Worm (Caenorhabditis elegans): ENCODE results near the gene T02C12.5.

Gene T02C12.5

DNA sequence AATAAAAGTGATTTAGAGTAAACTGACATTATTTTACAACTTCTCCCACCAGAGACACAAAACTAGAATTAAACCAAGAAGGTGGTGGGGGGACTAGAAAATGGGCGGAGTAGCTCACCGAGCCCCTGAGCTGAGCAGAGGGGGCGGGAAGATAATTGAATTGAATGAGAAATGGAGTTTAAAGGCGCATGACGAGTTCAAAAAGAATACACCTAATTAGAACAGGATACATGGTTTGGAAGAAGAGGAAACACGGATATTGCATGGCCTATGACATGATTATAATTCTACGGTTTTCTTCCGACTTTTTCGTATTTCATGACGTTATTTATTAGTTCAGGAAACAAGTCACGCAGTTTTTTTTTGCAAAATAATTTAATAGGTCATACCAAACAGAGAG, at the start of gene T02C12.5:
Gene T02C12.5 (minus strand): TSS at position 101 of the 400 bp plus-strand sequence.
- TF ChIP-seq hlh-4 (tag; optimal IDR thresholded peaks at IDR 0.05) (no peak), dsc-1 (tag; optimal IDR thresholded peaks at IDR 0.05) (peak; percentile 40), pax-3 (tag; optimal IDR thresholded peaks at IDR 0.05) (no peak)

- peak; percentile 31 for TF ChIP-seq tbx-2 (tag; optimal IDR thresholded peaks at IDR 0.05)
- peak; percentile 79 for TF ChIP-seq lin-14 (GFP tag; optimal IDR thresholded peaks at IDR 0.05)
- no peak for TF ChIP-seq C16A3.4 (tag; optimal IDR thresholded peaks at IDR 0.05)
Observed at ce11 chrIII:4070239-4070638, 42.3 kb upstream of the T02C12.5 start.

DNA sequence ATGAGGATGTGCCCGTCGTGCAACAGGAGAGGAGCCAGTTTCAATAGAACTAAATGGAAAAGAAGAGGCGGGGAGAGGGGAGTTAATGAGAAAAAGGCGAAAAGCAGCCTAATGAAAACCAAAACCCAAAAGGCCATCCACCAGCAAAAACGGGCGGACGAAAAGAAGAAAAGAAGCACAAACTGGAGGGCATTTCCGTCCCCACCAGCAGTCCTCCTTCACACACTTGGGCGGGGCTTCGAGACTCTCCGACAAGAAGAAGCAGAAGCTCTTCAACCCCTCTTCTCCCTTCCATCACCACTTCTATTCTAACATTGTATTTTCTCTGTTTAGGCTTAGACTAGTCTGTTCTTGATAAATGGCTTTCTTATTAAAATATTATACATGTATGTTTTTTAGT, 40.2 kb upstream of the T02C12.5 start:
- TF ChIP-seq lir-3 (tag; optimal IDR thresholded peaks at IDR 0.05; ENCODE audit: poor library complexity), result no peak
- TF ChIP-seq mab-9 (GFP tag; IDR thresholded peaks at IDR 0.05), result no peak
- TF ChIP-seq nhr-20 (tag; optimal IDR thresholded peaks at IDR 0.05), result no peak
- peak; percentile 49 for TF ChIP-seq lin-14 (GFP tag; optimal IDR thresholded peaks at IDR 0.05)
- no peak for TF ChIP-seq ceh-88 (GFP tag; IDR thresholded peaks at IDR 0.05)
- no peak for TF ChIP-seq unc-98 (GFP tag; IDR thresholded peaks at IDR 0.05)
- TF ChIP-seq isw-1 (GFP tag; IDR thresholded peaks at IDR 0.05), result no peak

ce11 chrIII:4066333-4066732, 38.4 kb upstream of the T02C12.5 start, which contains the start of gene unc-79:
unc-79 (plus strand) TSS chrIII:4066633.
- TF ChIP-seq ceh-63 (GFP tag; optimal IDR thresholded peaks at IDR 0.05) (no peak), unc-62 (GFP tag; optimal IDR thresholded peaks at IDR 0.05) (no peak), efl-1 (optimal IDR thresholded peaks at IDR 0.05) (no peak), efl-1 (GFP tag; optimal IDR thresholded peaks at IDR 0.05 in 1 of 2) (peak in 1 of 2 experiments; percentile 64)

DNA sequence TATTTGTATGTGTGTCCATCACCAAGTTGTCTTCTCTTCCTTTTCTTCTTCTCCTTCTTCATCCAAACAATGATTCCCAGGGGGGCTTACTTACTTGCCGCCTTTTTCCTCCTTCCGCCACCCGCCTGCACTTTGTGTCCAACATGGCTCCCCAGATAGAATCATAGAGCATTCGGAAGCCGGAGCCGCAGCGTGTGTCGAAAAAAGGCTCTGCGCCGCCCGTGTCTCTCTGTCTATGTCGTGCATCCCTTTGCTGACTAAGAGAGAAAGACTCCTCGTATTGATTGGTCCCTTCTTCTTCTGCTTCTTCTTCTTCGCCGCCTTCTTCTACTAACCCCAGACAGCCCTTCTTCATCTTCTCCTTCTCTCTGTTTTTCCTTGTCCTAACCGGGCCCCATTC, 35.8 kb upstream of the T02C12.5 start:
- peak; percentile 14 for TF ChIP-seq egl-13 (tag; optimal IDR thresholded peaks at IDR 0.05)
- TF ChIP-seq swsn-7 (tag; optimal IDR thresholded peaks at IDR 0.05), result peak; percentile 58
- peak; percentile 60 for TF ChIP-seq tbx-2 (tag; optimal IDR thresholded peaks at IDR 0.05)
- peak; percentile 22 to 24 for TF ChIP-seq efl-1 (optimal IDR thresholded peaks at IDR 0.05)
- TF ChIP-seq efl-1 (GFP tag; optimal IDR thresholded peaks at IDR 0.05 in 1 of 2), result no peak
- TF ChIP-seq nhr-237 (tag; optimal IDR thresholded peaks at IDR 0.05), result no peak
- TF ChIP-seq grh-1 (GFP tag; IDR thresholded peaks at IDR 0.05), result no peak
- peak; percentile 15 for TF ChIP-seq F16B12.6 (tag; optimal IDR thresholded peaks at IDR 0.05)
- no peak for TF ChIP-seq jun-1 (tag; optimal IDR thresholded peaks at IDR 0.05)
- peak in 1 of 2 experiments; percentile 49 for TF ChIP-seq lsy-2 (tag; optimal IDR thresholded peaks at IDR 0.05)
- TF ChIP-seq lin-14 (GFP tag; optimal IDR thresholded peaks at IDR 0.05), result peak; percentile 94
- peak; percentile 43 for TF ChIP-seq isw-1 (GFP tag; IDR thresholded peaks at IDR 0.05)
- peak; percentile 15 for TF ChIP-seq fkh-10 (GFP tag; optimal IDR thresholded peaks at IDR 0.05)
- no peak for TF ChIP-seq nhr-11 (tag; optimal IDR thresholded peaks at IDR 0.05)
- TF ChIP-seq sup-37 (GFP tag; optimal IDR thresholded peaks at IDR 0.05), result no peak
- TF ChIP-seq fkh-8 (tag; optimal IDR thresholded peaks at IDR 0.05), result peak; percentile 72
- TF ChIP-seq nhr-20 (tag; optimal IDR thresholded peaks at IDR 0.05), result no peak
- peak in 1 of 3 experiments; percentile 39 for TF ChIP-seq dpl-1 (GFP tag; optimal IDR thresholded peaks at IDR 0.05)
- TF ChIP-seq pqm-1 (tag; optimal IDR thresholded peaks at IDR 0.05), result no peak
- TF ChIP-seq ceh-82 (tag; optimal IDR thresholded peaks at IDR 0.05), result peak in 2 of 3 experiments; percentile 32 to 87
- TF ChIP-seq blmp-1 (tag; optimal IDR thresholded peaks at IDR 0.05), result no peak
- TF ChIP-seq nhr-12 (tag; optimal IDR thresholded peaks at IDR 0.05), result no peak
- TF ChIP-seq nhr-71 (tag; optimal IDR thresholded peaks at IDR 0.05), result peak; percentile 49
- peak; percentile 67 for TF ChIP-seq unc-86 (tag; optimal IDR thresholded peaks at IDR 0.05)
- peak; percentile 49 for TF ChIP-seq snu-23 (GFP tag; optimal IDR thresholded peaks at IDR 0.05)
- TF ChIP-seq xbp-1 (tag; optimal IDR thresholded peaks at IDR 0.05), result peak; percentile 26
- TF ChIP-seq lin-35 (GFP tag; optimal IDR thresholded peaks at IDR 0.05), result peak in 1 of 2 experiments; percentile 50
- TF ChIP-seq nhr-47 (tag; optimal IDR thresholded peaks at IDR 0.05), result peak; percentile 40
- peak; percentile 11 for TF ChIP-seq dsc-1 (tag; optimal IDR thresholded peaks at IDR 0.05)
- TF ChIP-seq alr-1 (tag; optimal IDR thresholded peaks at IDR 0.05; ENCODE audit: borderline replicate concordance), result no peak
- TF ChIP-seq hlh-4 (tag; optimal IDR thresholded peaks at IDR 0.05), result no peak
- no peak for TF ChIP-seq rnt-1 (tag; optimal IDR thresholded peaks at IDR 0.05)
- TF ChIP-seq ztf-11 (tag; optimal IDR thresholded peaks at IDR 0.05), result no peak
- TF ChIP-seq ama-1 (optimal IDR thresholded peaks at IDR 0.05), result no peak
